Fruit fly (Drosophila melanogaster) whole organism, adult: ENCODE data around the gene Archease.

Experiments
- CG11617 ChIP-seq: fragments of 200-800 bp; sonication (Bioruptor generic); optimal IDR thresholded peaks from 2 replicates; lab custom pipeline; 2017; ENCODE audit warnings: mild to moderate bottlenecking, missing biosample characterization, missing genetic modification reagents, missing genetic modification characterization
- CG12768 ChIP-seq: fragments of 200-800 bp; sonication (Bioruptor generic); optimal IDR thresholded peaks from 2 replicates; lab custom pipeline; 2017; ENCODE audit warnings: missing biosample characterization, missing genetic modification characterization, mild to moderate bottlenecking, moderate library complexity, missing genetic modification reagents
- CG14711 ChIP-seq: fragments of 200-800 bp; sonication (Bioruptor generic); optimal IDR thresholded peaks from 2 replicates; lab custom pipeline; 2018; ENCODE audit warnings: missing biosample characterization, mild to moderate bottlenecking, missing genetic modification characterization, moderate library complexity
- CG1620 ChIP-seq: fragments of 200-800 bp; sonication (Bioruptor generic); optimal IDR thresholded peaks from 2 replicates; lab custom pipeline; 2016; ENCODE audit warnings: missing biosample characterization, missing genetic modification characterization
- CG33017 ChIP-seq: fragments of 200-800 bp; sonication (Bioruptor generic); optimal IDR thresholded peaks from 2 replicates; lab custom pipeline; 2018; ENCODE audit warnings: missing biosample characterization, mild to moderate bottlenecking, missing genetic modification characterization, moderate library complexity
- CG5204 ChIP-seq: fragments of 200-800 bp; sonication (Bioruptor generic); optimal IDR thresholded peaks from 2 replicates; lab custom pipeline; 2016; ENCODE audit warnings: missing biosample characterization, missing genetic modification characterization
- CG7045 ChIP-seq: fragments of 200-800 bp; sonication (Bioruptor generic); optimal IDR thresholded peaks from 2 replicates; lab custom pipeline; 2017; ENCODE audit warnings: missing biosample characterization, mild to moderate bottlenecking, missing genetic modification characterization
- CG7101 ChIP-seq: fragments of 200-800 bp; sonication (Bioruptor generic); optimal IDR thresholded peaks from 2 replicates; lab custom pipeline; 2018; ENCODE audit warnings: missing biosample characterization, mild to moderate bottlenecking, missing genetic modification characterization, moderate library complexity
- Clk ChIP-seq: fragments of 200-800 bp; sonication (Bioruptor generic); optimal IDR thresholded peaks from 2 replicates; lab custom pipeline; 2017; ENCODE audit warnings: missing biosample characterization, missing genetic modification characterization
- Crg-1 ChIP-seq: fragments of 200-800 bp; sonication (Bioruptor generic); optimal IDR thresholded peaks from 2 replicates; lab custom pipeline; 2016; ENCODE audit warnings: missing biosample characterization, missing genetic modification characterization
- Hr96 ChIP-seq: fragments of 200-800 bp; sonication (Bioruptor generic); optimal IDR thresholded peaks from 2 replicates; lab custom pipeline; 2016; ENCODE audit warnings: missing biosample characterization, missing genetic modification characterization
- Mnt ChIP-seq: fragments of 200-800 bp; sonication (Bioruptor generic); optimal IDR thresholded peaks from 2 replicates; lab custom pipeline; 2016; ENCODE audit warnings: missing biosample characterization, mild to moderate bottlenecking, missing genetic modification characterization
- bab1 ChIP-seq: fragments of 200-800 bp; sonication (Bioruptor generic); optimal IDR thresholded peaks from 3 replicates; lab custom pipeline; 2019; ENCODE audit warnings: missing biosample characterization, mild to moderate bottlenecking, missing genetic modification characterization, moderate library complexity
- cic ChIP-seq: fragments of 200-800 bp; sonication (Bioruptor generic); optimal IDR thresholded peaks from 2 replicates; lab custom pipeline; 2017; ENCODE audit warnings: missing biosample characterization, mild to moderate bottlenecking, missing genetic modification characterization, moderate library complexity
- cnc ChIP-seq, 2 experiments: fragments of >200 bp; optimal IDR thresholded peaks; 2 replicates each; lab custom pipeline; 2017
- kay ChIP-seq: fragments of 200-800 bp; sonication (Bioruptor generic); peaks from one replicate; lab custom pipeline; 2016; ENCODE audit warnings: missing biosample characterization, missing genetic modification characterization, borderline replicate concordance
- ovo ChIP-seq: fragments of 200-800 bp; sonication (Bioruptor generic); optimal IDR thresholded peaks from 2 replicates; lab custom pipeline; 2016; ENCODE audit warnings: missing biosample characterization, missing genetic modification characterization
- pad ChIP-seq: fragments of 200-800 bp; sonication (Bioruptor generic); optimal IDR thresholded peaks from 3 replicates; lab custom pipeline; 2017; ENCODE audit warnings: missing biosample characterization, missing genetic modification characterization, mild to moderate bottlenecking, moderate library complexity, missing genetic modification reagents
- tj ChIP-seq: fragments of 200-800 bp; sonication (Bioruptor generic); optimal IDR thresholded peaks from 3 replicates; lab custom pipeline; 2017; ENCODE audit warnings: missing biosample characterization, mild to moderate bottlenecking, missing genetic modification characterization, moderate library complexity
- toe ChIP-seq: fragments of 200-800 bp; sonication (Bioruptor generic); optimal IDR thresholded peaks from 2 replicates; lab custom pipeline; 2016; ENCODE audit warnings: missing biosample characterization, missing genetic modification characterization

The Archease gene

DNA sequence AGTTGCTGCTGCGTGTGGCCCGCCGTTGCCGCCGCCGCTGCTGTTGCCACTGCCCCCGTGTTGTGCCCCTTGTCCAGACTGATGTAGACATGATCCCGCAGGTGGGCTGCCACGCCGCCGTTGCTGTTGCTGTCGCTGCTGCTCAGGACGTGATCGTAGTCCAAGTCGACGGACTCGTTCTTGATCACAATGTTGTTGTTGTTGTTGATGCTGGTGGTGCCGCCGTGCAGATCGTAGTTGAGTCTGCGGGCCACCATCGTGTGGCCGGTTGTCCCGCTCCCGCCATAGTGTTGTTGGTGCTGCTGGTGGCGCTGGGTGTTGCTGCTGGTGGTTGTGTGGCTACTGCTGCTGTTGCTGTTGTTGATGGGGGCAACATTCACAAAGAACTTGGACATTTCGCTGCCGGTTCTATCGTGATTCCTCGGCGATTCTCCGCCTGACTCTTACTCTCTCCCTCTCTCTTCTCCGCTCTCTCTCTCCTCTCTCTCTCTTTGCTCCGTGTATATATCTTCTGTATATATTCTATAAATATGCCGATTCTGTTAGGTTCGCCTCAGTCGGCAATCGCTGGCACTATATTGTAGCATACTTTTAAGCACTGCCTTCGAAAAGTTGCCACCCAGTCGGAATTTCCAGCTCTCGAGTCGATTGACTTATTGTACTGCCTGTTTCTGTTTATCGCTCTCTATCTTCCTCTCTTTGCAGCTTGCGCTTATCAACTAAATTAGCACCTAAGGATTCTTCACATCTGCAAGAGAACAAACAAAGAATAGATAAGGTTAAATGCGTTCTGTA is 36.5 kb downstream of the Archease start:
- TF ChIP-seq CG7101 (peak; percentile 29), CG1620 (GFP tag; lab: Kevin White, UChicago) (no peak), CG12768 (GFP tag; lab: Kevin White, UChicago) (peak; percentile 43), cic (GFP tag; lab: Kevin White, UChicago) (peak; percentile 4), CG5204 (GFP tag; lab: Kevin White, UChicago) (no peak), tj (peak; percentile 37), CG33017 (tag; lab: Kevin White, UChicago) (peak; percentile 30), bab1 (peak; percentile 26), CG14711 (tag; lab: Kevin White, UChicago) (no peak), Crg-1 (GFP tag; lab: Kevin White, UChicago) (peak; percentile 16)

DNA sequence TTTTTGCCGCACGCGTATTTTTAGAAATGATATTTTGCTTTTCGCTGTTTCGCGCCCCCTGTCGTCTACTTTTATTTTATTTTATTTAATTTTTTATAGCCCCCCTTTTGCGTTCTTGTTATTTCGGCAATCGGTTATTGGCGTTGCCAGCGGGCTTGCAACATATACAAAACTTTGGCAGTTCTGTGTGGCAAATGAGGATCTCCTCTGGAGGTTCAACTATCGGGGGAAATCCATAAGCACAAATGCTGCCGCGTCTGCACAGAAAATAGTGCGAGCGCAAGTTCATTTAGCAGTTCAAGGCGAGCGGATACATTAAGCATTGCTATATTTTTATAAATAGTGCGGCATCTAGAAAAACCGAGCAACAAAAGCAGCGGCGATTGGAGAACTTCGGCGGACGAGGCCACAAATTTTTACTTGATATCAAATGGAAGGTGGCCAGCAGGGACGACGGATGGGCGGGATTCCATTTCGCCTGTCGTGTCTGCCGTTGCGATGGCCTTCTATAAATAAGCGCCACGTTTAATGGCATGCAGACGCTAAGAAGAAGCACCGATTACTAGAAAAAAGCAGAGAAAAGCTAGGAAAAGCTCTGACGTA is 38.3 kb downstream of the Archease start:
- TF ChIP-seq tj (peak; percentile 1), pad (GFP tag; lab: Kevin White, UChicago) (no peak)

DNA sequence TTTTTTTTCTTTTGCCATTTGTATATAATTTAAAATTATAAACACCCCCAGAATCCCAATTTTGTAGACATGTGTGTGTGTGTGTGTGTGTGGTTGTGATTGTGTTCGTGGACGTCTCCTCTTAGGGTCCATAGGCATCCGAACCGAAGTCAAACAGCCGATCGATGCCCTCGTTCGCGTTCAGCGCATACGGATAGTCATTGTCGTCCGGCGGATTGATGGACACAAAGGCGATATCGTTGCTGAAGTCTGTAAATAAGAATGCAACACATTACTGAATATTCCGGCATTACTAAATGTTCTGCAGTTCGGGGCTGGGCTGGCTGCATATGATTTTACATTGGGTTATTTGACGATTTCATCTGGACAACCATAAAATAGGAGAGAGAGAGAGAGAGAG is 41.3 kb downstream of the Archease start:
- no peak for TF ChIP-seq CG7045 (GFP tag; lab: Kevin White, UChicago)
- no peak for TF ChIP-seq pad (GFP tag; lab: Kevin White, UChicago)
- TF ChIP-seq CG12768 (GFP tag; lab: Kevin White, UChicago): no peak

DNA sequence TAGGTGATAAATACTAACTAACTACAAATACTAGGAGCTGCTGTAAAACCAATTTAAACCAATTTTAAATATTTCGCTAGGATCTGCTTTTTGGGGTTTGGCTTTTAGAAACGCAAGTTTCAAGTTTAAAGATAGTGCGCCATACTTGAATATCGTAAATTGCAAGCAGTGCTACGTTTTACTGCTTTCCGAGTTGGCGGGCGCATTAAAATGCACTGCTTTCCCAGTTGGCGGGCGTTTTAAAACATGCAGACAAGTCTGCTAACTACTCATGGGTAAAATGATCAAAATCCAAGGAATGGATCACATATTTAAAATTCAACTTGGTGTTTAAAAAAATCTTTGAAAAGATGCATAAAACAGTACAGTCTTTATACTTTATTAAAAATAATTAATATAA is 43.0 kb downstream of the Archease start:
- TF ChIP-seq pad (GFP tag; lab: Kevin White, UChicago) (no peak), kay (GFP tag; lab: Kevin White, UChicago) (peak; percentile 80)

DNA sequence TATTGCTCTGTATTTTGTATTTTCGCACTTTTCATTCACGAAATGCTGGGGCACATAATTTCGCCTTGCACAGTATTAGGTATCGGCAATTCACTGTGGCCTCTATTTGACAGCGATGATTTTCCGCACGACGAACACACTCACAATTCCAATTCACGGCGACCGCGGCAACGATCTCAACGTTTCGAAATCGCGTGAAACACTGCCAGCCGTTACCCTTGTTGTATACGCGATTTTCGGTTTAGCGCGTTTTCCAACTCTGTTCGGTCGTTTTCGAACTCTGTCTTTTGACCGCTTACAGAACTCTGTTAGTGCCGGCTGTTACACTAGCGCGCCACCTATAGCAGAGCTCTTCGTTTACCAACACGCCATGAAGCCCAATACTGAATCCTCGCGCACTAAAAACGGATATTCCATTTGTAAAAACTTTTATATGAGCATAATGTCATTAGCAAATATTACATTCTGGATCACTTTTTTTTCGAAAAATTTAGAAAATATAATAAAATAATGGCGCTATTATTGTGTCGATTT is 43.6 kb downstream of the Archease start, which contains the start of gene InR:
InR (minus strand) TSS at position 205 of the 534 bp plus-strand sequence.
- no peak for TF ChIP-seq cnc (optimal IDR thresholded peaks at IDR 0.05; lab: Kevin White, UChicago)
- peak; percentile 77 for TF ChIP-seq pad (GFP tag; lab: Kevin White, UChicago)
- peak; percentile 82 for TF ChIP-seq toe (GFP tag; lab: Kevin White, UChicago)
- peak; percentile 57 for TF ChIP-seq CG14711 (tag; lab: Kevin White, UChicago)
- peak; percentile 86 for TF ChIP-seq CG12768 (GFP tag; lab: Kevin White, UChicago)
- TF ChIP-seq CG7045 (GFP tag; lab: Kevin White, UChicago): peak; percentile 75
- TF ChIP-seq CG5204 (GFP tag; lab: Kevin White, UChicago): peak; percentile 73
- TF ChIP-seq CG33017 (tag; lab: Kevin White, UChicago): peak; percentile 52
- TF ChIP-seq CG11617 (GFP tag; lab: Kevin White, UChicago): peak; percentile 53
- TF ChIP-seq Clk (GFP tag; lab: Kevin White, UChicago): peak; percentile 61
- TF ChIP-seq Crg-1 (GFP tag; lab: Kevin White, UChicago): peak; percentile 95
- peak; percentile 85 for TF ChIP-seq cic (GFP tag; lab: Kevin White, UChicago)
- TF ChIP-seq ovo: peak; percentile 89
- TF ChIP-seq Hr96 (GFP tag; lab: Kevin White, UChicago): peak; percentile 90
- TF ChIP-seq tj: peak; percentile 44
- no peak for TF ChIP-seq kay (GFP tag; lab: Kevin White, UChicago)
- TF ChIP-seq Mnt (GFP tag; lab: Kevin White, UChicago): peak; percentile 93
- peak; percentile 86 for TF ChIP-seq CG7101
- TF ChIP-seq bab1: peak; percentile 70
- TF ChIP-seq CG1620 (GFP tag; lab: Kevin White, UChicago): peak; percentile 94

DNA sequence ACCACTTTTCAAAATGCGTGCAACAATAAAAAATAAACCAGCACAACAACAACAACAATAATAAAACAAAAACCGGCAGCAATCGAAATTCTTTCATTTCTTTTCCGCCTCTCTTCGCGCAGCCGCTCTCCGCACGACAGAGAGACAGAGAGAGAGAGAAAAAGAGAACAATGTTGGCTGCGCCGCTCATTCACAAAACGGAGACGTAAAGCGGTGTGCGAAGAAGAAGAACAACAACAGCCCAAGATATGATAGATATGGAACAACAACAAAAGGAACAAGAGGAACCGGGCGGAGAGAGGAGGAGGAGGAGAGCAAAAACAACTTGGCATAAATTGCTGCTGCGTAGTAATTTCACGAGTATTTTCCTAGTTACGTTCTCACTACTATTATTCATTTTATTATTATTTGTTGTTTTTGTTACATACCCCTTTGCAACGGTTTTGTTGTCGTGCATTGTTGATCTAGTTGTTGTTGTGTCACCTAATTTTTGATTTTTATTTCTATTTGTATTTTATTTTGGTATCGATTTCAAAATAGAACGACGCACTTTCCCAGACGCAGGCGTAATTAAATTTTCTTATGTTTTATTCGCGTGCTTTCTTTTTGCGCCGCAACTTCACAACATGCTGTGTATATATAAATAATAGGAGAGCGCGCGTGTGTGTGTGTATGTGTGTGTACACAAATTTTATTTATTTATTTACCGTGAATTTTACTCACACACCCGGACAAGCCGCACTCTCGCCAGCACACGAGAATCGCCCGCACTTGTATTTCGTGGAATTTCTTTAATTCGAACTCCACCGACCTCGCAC is 44.3 kb downstream of the Archease start:
- TF ChIP-seq cic (GFP tag; lab: Kevin White, UChicago): peak; percentile 94
- TF ChIP-seq CG11617 (GFP tag; lab: Kevin White, UChicago): no peak
- TF ChIP-seq pad (GFP tag; lab: Kevin White, UChicago): peak; percentile 14
- TF ChIP-seq tj: peak; percentile 67
- TF ChIP-seq CG14711 (tag; lab: Kevin White, UChicago): no peak
